Fruit fly (Drosophila melanogaster) whole organism: ENCODE results near the gene Sfp24Bc.

Source experiments
- CG8478 ChIP-seq: fragments of >200 bp; optimal IDR thresholded peaks from 2 replicates; lab custom pipeline; 2018; ENCODE audit warnings: inconsistent platforms
- Dll ChIP-seq: fragments of >200 bp; optimal IDR thresholded peaks from 2 replicates; lab custom pipeline; 2017
- EcR ChIP-seq, 2 experiments: fragments of >200 bp; optimal IDR thresholded peaks; 2 replicates each; lab custom pipeline; 2017; ENCODE audit warnings: missing biosample characterization in 2 of 2, missing genetic modification characterization in 2 of 2, missing genetic modification reagents in 2 of 2
- pan ChIP-seq: fragments of >200 bp; optimal IDR thresholded peaks from 2 replicates; lab custom pipeline; 2017
- psq ChIP-seq: fragments of >200 bp; optimal IDR thresholded peaks from 2 replicates; lab custom pipeline; 2017
- usp ChIP-seq: fragments of >200 bp; optimal IDR thresholded peaks from 2 replicates; lab custom pipeline; 2017; ENCODE audit warnings: missing biosample characterization, missing genetic modification characterization, mixed read lengths

Gene Sfp24Bc

DNA sequence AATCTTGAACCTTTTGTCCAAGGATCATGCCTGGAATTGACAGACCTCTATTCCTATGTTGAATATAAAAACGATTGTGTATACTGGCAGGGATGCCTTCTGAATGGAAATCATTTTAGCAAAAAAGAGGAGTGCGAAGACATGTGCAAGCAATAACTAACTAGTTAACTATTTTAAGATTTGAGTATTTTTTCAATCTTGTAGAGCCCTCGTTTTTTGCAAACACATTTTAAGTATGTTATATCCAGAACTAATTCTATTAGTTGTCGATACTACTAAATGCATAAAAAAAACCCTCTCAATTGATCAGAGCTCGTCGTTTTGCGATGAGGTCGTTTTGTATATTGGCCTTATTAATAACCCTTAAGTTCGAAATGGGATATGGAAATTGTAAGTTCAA, 30.0 kb upstream of the Sfp24Bc start, which contains the start of gene Sfp24C1:
Gene Sfp24C1 (plus strand): TSS at position 301 of the 400 bp plus-strand sequence.
- TF ChIP-seq pan (lab: Kevin White, UChicago), result no peak
- no peak for TF ChIP-seq usp
- TF ChIP-seq psq (lab: Kevin White, UChicago), result no peak
- TF ChIP-seq EcR (GFP tag; optimal IDR thresholded peaks at IDR 0.05; lab: Kevin White, UChicago), result no peak
- TF ChIP-seq Dll (lab: Kevin White, UChicago), result no peak
- no peak for TF ChIP-seq CG8478 (lab: Kevin White, UChicago)

DNA sequence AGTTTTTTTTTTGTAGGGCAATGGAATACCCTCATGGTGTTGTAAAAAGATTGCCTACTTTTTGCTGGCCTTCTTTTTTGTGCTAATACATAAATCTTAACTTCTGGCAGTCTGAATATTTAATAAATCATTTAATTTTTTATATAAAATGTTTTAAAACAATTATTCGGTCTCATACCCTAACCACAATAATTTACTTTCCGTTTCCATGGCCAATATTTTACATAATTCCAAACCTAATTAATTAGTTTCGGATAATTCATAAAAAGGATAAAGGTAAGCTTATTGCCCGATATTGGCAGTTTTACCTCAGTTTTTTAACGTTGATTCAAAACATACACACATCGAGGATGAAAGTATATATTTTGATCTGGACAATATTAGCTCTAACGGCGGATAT, 29.5 kb upstream of the Sfp24Bc start, which contains the start of gene CG42465:
Gene CG42465 (plus strand): TSS at position 301 of the 400 bp plus-strand sequence.
- no peak for TF ChIP-seq EcR (GFP tag; optimal IDR thresholded peaks at IDR 0.05; lab: Kevin White, UChicago)
- no peak for TF ChIP-seq CG8478 (lab: Kevin White, UChicago)
- no peak for TF ChIP-seq pan (lab: Kevin White, UChicago)
- TF ChIP-seq usp, result no peak
- TF ChIP-seq psq (lab: Kevin White, UChicago), result no peak
- no peak for TF ChIP-seq Dll (lab: Kevin White, UChicago)

- TF ChIP-seq Dll (lab: Kevin White, UChicago) (no peak), pan (lab: Kevin White, UChicago) (no peak), psq (lab: Kevin White, UChicago) (no peak), usp (no peak), EcR (GFP tag; optimal IDR thresholded peaks at IDR 0.05; lab: Kevin White, UChicago) (no peak), CG8478 (lab: Kevin White, UChicago) (no peak)
Measured at dm6 chr2L:3698992-3699514, 28.7 kb upstream of the Sfp24Bc start, which contains the start of the genes CG10031 and CG42464. TSS of gene CG10031 (minus strand) at chr2L:3699092. TSS of gene CG42464 (plus strand) at chr2L:3699464.

dm6 chr2L:3697772-3698171, 27.4 kb upstream of the Sfp24Bc start, which contains the start of gene CG3604:
TSS of gene CG3604 (minus strand) at chr2L:3697872.
- TF ChIP-seq pan (lab: Kevin White, UChicago) (no peak), CG8478 (lab: Kevin White, UChicago) (no peak), usp (no peak)

DNA sequence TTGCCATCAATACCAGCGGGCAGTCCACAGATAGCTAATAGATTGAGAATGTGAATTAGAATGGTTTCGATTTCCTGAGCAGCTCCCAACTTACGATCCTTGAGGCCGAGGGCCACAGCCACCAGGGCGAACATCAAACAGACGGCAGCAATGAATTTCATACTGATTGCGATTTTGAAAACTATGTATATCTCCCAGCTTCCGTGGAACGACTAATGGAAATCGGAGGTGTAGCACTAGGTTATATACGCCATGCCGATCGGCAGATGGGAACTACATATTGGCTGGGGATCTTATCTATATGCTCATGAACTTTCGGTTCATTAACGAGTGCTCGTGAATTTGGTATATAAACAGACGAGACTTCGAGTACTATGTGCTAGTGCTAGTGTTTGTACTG, 26.1 kb upstream of the Sfp24Bc start, which contains the start of gene IM33:
Gene IM33 (minus strand): TSS at position 221 of the 400 bp plus-strand sequence.
- no peak for TF ChIP-seq psq (lab: Kevin White, UChicago)
- no peak for TF ChIP-seq Dll (lab: Kevin White, UChicago)
- TF ChIP-seq CG8478 (lab: Kevin White, UChicago), result no peak

DNA sequence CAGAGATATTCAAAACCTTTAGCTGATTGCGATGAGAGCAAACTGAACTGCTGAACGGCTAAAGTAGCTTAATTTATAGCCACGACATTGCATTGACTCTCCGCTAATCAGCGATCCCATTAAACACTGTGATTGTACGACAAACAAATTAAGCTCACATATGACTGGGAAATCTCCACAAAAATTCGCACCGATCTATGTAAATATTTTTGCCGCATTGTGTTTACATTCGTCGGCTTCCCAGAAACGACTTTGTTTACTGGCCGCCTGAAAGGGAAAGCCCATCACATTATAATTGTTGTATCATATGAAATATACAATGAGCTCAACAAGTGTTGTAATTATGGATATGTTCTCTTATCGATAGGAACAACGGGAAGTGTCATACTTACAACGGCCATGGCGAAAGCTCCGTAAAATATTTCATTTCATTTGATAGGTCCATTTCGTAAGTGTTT, 25.0 kb upstream of the Sfp24Bc start, which contains the start of gene CG16713:
Gene CG16713 (minus strand): TSS at position 51 of the 458 bp plus-strand sequence.
- TF ChIP-seq EcR (GFP tag; optimal IDR thresholded peaks at IDR 0.05; lab: Kevin White, UChicago) (no peak), psq (lab: Kevin White, UChicago) (no peak), Dll (lab: Kevin White, UChicago) (no peak), usp (no peak), CG8478 (lab: Kevin White, UChicago) (no peak), pan (lab: Kevin White, UChicago) (no peak)

DNA sequence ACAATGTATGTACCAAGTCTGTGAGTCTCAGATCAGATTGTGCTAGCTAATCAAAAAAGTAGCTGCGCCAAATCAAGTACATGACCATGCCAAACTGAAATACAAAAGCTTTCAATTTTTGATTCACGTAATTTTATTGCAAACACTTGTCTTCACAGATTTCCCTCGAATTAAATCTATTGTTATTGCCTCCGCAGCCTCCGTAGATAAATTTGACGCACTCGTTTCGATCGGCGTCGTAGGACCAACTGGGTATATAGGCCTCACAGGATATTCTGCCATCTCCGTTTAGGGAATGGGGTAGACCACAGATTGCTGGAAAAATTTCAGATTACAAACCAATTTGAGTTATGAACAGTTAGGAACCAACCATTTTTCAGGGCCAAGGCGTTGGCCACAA, 24.5 kb upstream of the Sfp24Bc start, which contains the start of gene CG43165:
Gene CG43165 (minus strand): TSS at position 101 of the 400 bp plus-strand sequence.
- TF ChIP-seq psq (lab: Kevin White, UChicago) (no peak), CG8478 (lab: Kevin White, UChicago) (no peak), Dll (lab: Kevin White, UChicago) (no peak), usp (no peak), EcR (GFP tag; optimal IDR thresholded peaks at IDR 0.05; lab: Kevin White, UChicago) (no peak), pan (lab: Kevin White, UChicago) (no peak)

- TF ChIP-seq pan (lab: Kevin White, UChicago) (no peak), Dll (lab: Kevin White, UChicago) (no peak), psq (lab: Kevin White, UChicago) (no peak), CG8478 (lab: Kevin White, UChicago) (no peak), usp (no peak), EcR (GFP tag; optimal IDR thresholded peaks at IDR 0.05; lab: Kevin White, UChicago) (no peak)
Measured at dm6 chr2L:3693805-3694204, 23.4 kb upstream of the Sfp24Bc start, which contains the start of gene Acp24A4. TSS of gene Acp24A4 (minus strand) at chr2L:3693905.

- no peak for TF ChIP-seq usp
Measured at dm6 chr2L:3693082-3693481, 22.7 kb upstream of the Sfp24Bc start, which contains the start of gene CG3513. TSS of gene CG3513 (minus strand) at chr2L:3693182.

DNA sequence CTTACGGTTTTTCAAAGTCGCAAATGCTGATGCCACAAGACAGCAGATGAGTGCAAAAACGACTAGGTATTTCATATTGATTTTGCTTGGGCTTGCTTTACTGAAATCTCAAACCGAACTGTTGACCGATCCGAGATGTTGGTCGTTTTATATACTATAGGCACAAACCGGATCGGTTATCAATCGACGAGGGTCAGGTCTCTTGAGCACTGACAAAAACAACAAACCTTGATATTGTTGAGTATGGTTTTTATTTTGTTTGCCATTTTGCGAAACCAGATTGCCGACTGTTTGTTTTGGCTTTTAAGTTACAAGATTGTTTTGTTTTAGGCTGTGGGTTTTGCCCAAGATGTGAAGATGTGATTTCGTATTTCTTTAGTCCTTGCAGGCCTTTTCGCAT, 22.1 kb upstream of the Sfp24Bc start, which contains the start of gene CG16704:
Gene CG16704 (minus strand): TSS at position 122 of the 400 bp plus-strand sequence.
- TF ChIP-seq EcR (GFP tag; optimal IDR thresholded peaks at IDR 0.05; lab: Kevin White, UChicago), result no peak
- no peak for TF ChIP-seq usp
- no peak for TF ChIP-seq psq (lab: Kevin White, UChicago)
- TF ChIP-seq CG8478 (lab: Kevin White, UChicago), result no peak
- no peak for TF ChIP-seq Dll (lab: Kevin White, UChicago)
- TF ChIP-seq pan (lab: Kevin White, UChicago), result no peak

dm6 chr2L:3685139-3685851, 14.9 kb upstream of the Sfp24Bc start:
- TF ChIP-seq psq (lab: Kevin White, UChicago) (no peak), EcR (GFP tag; optimal IDR thresholded peaks at IDR 0.05; lab: Kevin White, UChicago) (no peak), CG8478 (lab: Kevin White, UChicago) (no peak), Dll (lab: Kevin White, UChicago) (no peak), pan (lab: Kevin White, UChicago) (no peak), usp (no peak)
